Fruit fly (Drosophila melanogaster) whole organism, embryonic: ENCODE measurements around the gene CG32246.

Source experiments
- Aef1 ChIP-seq: fragments of 200-800 bp; sonication (Bioruptor generic); IDR thresholded peaks from 3 replicates; pipeline ENCODE4 v1.3.6; 2022; ENCODE audit warnings: missing biosample characterization, missing genetic modification characterization
- CG12659 ChIP-seq: fragments of 200-800 bp; sonication (Bioruptor generic); optimal IDR thresholded peaks from 3 replicates; lab custom pipeline; 2017; ENCODE audit warnings: mild to moderate bottlenecking, missing biosample characterization, missing genetic modification reagents, missing genetic modification characterization
- CG14860 ChIP-seq: fragments of 200-800 bp; sonication (Bioruptor generic); IDR thresholded peaks from 3 replicates; pipeline ENCODE4 v1.3.6; 2022; ENCODE audit warnings: missing biosample characterization, missing genetic modification characterization; ENCODE audit not compliant: partially characterized antibody
- CG15696 ChIP-seq: fragments of 200-800 bp; sonication (Bioruptor generic); optimal IDR thresholded peaks from 2 replicates; lab custom pipeline; 2019; ENCODE audit warnings: missing biosample characterization, mild to moderate bottlenecking, missing genetic modification characterization, moderate library complexity
- CG17568 ChIP-seq: fragments of 200-800 bp; sonication (Bioruptor generic); optimal IDR thresholded peaks from 2 replicates; lab custom pipeline; 2018; ENCODE audit warnings: missing biosample characterization, mild to moderate bottlenecking, missing genetic modification characterization, moderate library complexity
- CG4404 ChIP-seq: fragments of 200-800 bp; sonication (Bioruptor generic); IDR thresholded peaks from 2 replicates; pipeline ENCODE4 v1.3.6; 2022; ENCODE audit warnings: missing biosample characterization, missing genetic modification characterization
- CG4424 ChIP-seq: fragments of 200-800 bp; sonication (Bioruptor generic); optimal IDR thresholded peaks from 3 replicates; lab custom pipeline; 2016; ENCODE audit warnings: missing biosample characterization, missing genetic modification characterization
- CG6254 ChIP-seq: fragments of 200-800 bp; sonication (Bioruptor generic); optimal IDR thresholded peaks from 3 replicates; lab custom pipeline; 2017; ENCODE audit warnings: mild to moderate bottlenecking, missing biosample characterization, missing genetic modification reagents, missing genetic modification characterization
- CG6272 ChIP-seq: fragments of 200-800 bp; sonication (Bioruptor generic); IDR thresholded peaks from 2 replicates; pipeline ENCODE4 v1.3.6; 2022; ENCODE audit warnings: missing biosample characterization, missing genetic modification characterization
- CG6683 ChIP-seq: fragments of 200-800 bp; sonication (Bioruptor generic); optimal IDR thresholded peaks from 2 replicates; lab custom pipeline; 2017; ENCODE audit warnings: missing biosample characterization, mild to moderate bottlenecking, missing genetic modification characterization, missing genetic modification reagents
- CG8359 ChIP-seq: fragments of 200-800 bp; sonication (Bioruptor generic); optimal IDR thresholded peaks from 2 replicates; lab custom pipeline; 2017; ENCODE audit warnings: missing biosample characterization, mild to moderate bottlenecking, missing genetic modification characterization, borderline replicate concordance
- CG9215 ChIP-seq: fragments of 200-800 bp; sonication (Bioruptor generic); IDR thresholded peaks from 2 replicates; pipeline ENCODE4 v1.3.6; 2022; ENCODE audit warnings: missing biosample characterization, missing genetic modification characterization
- Camta ChIP-seq: fragments of 200-800 bp; sonication (Bioruptor generic); optimal IDR thresholded peaks from 2 replicates; lab custom pipeline; 2016; ENCODE audit warnings: missing biosample characterization, missing genetic modification characterization
- Doc2 ChIP-seq: fragments of 200-800 bp; sonication (Bioruptor generic); IDR thresholded peaks from 2 replicates; pipeline ENCODE4 v1.3.6; 2022; ENCODE audit warnings: missing biosample characterization, missing genetic modification characterization
- E2f2 ChIP-seq: fragments of 200-800 bp; sonication (Bioruptor generic); IDR thresholded peaks from 2 replicates; pipeline ENCODE4 v1.3.6; 2022; ENCODE audit warnings: missing biosample characterization, missing genetic modification characterization
- Gsc ChIP-seq: fragments of 200-800 bp; sonication (Bioruptor generic); IDR thresholded peaks from 2 replicates; pipeline ENCODE4 v1.3.6; 2022; ENCODE audit warnings: missing biosample characterization, missing genetic modification characterization
- MESR4 ChIP-seq: fragments of 200-800 bp; sonication (Bioruptor generic); optimal IDR thresholded peaks from 2 replicates; lab custom pipeline; 2018; ENCODE audit warnings: missing biosample characterization, mild to moderate bottlenecking, missing genetic modification characterization, moderate library complexity
- Tbp ChIP-seq: fragments of >200 bp; optimal IDR thresholded peaks from 2 replicates; lab custom pipeline; 2018; ENCODE audit warnings: missing biosample characterization, missing genetic modification characterization
- Vsx1 ChIP-seq: fragments of 200-800 bp; sonication (Bioruptor generic); optimal IDR thresholded peaks from 2 replicates; lab custom pipeline; 2017; ENCODE audit warnings: missing biosample characterization, mild to moderate bottlenecking, missing genetic modification characterization, missing genetic modification reagents
- ab ChIP-seq: fragments of 200-800 bp; sonication (Bioruptor generic); optimal IDR thresholded peaks from 2 replicates; lab custom pipeline; 2016; ENCODE audit warnings: missing biosample characterization, missing genetic modification characterization
- bbx ChIP-seq: fragments of 200-800 bp; sonication (Bioruptor generic); IDR thresholded peaks from 2 replicates; pipeline ENCODE4 v1.3.6; 2022; ENCODE audit warnings: missing biosample characterization, missing genetic modification characterization; ENCODE audit not compliant: partially characterized antibody
- cg ChIP-seq: fragments of 200-800 bp; sonication (Bioruptor generic); optimal IDR thresholded peaks from 3 replicates; lab custom pipeline; 2019; ENCODE audit warnings: missing biosample characterization, mild to moderate bottlenecking, missing genetic modification characterization, moderate library complexity
- chm ChIP-seq: fragments of 200-800 bp; sonication (Bioruptor generic); IDR thresholded peaks from 2 replicates; pipeline ENCODE4 v1.3.6; 2022; ENCODE audit warnings: missing biosample characterization, missing genetic modification characterization
- danr ChIP-seq: fragments of 200-800 bp; sonication (Bioruptor generic); IDR thresholded peaks from 2 replicates; pipeline ENCODE4 v1.3.6; 2022; ENCODE audit warnings: missing biosample characterization, missing genetic modification characterization
- emc ChIP-seq: fragments of 200-800 bp; sonication (Bioruptor generic); optimal IDR thresholded peaks from 2 replicates; lab custom pipeline; 2016; ENCODE audit warnings: missing biosample characterization, missing genetic modification characterization
- ind ChIP-seq: fragments of 200-800 bp; sonication (Bioruptor generic); optimal IDR thresholded peaks from 3 replicates; lab custom pipeline; 2016; ENCODE audit warnings: missing biosample characterization, missing genetic modification characterization
- kah ChIP-seq: fragments of 200-800 bp; sonication (Bioruptor generic); optimal IDR thresholded peaks from 2 replicates; lab custom pipeline; 2018; ENCODE audit warnings: missing biosample characterization, mild to moderate bottlenecking, missing genetic modification characterization
- mam ChIP-seq: fragments of 200-800 bp; sonication (Bioruptor generic); optimal IDR thresholded peaks from 3 replicates; lab custom pipeline; 2016; ENCODE audit warnings: missing biosample characterization, missing genetic modification characterization
- nom ChIP-seq: fragments of 200-800 bp; sonication (Bioruptor generic); optimal IDR thresholded peaks from 2 replicates; lab custom pipeline; 2017; ENCODE audit warnings: missing biosample characterization, missing genetic modification characterization, mild to moderate bottlenecking, moderate library complexity, missing genetic modification reagents
- row ChIP-seq: fragments of 200-800 bp; sonication (Bioruptor generic); IDR thresholded peaks from 3 replicates; pipeline ENCODE4 v1.3.6; 2022; ENCODE audit warnings: missing biosample characterization, missing genetic modification characterization
- slbo ChIP-seq: fragments of 200-800 bp; sonication (Bioruptor generic); IDR thresholded peaks from 2 replicates; pipeline ENCODE4 v1.3.6; 2022; ENCODE audit warnings: missing biosample characterization, missing genetic modification characterization
- stwl ChIP-seq: fragments of 200-800 bp; sonication (Bioruptor generic); optimal IDR thresholded peaks from 3 replicates; lab custom pipeline; 2018; ENCODE audit warnings: missing biosample characterization, mild to moderate bottlenecking, missing genetic modification characterization, moderate library complexity
- tll ChIP-seq, 2 experiments: fragments of 200-800 bp in 1 of 2; fragments of >200 bp in 1 of 2; sonication (Bioruptor generic) in 1 of 2; optimal IDR thresholded peaks; 2 replicates each; lab custom pipeline; 2017 to 2019; ENCODE audit warnings: missing biosample characterization in 2 of 2, missing genetic modification characterization in 2 of 2, mild to moderate bottlenecking in 1 of 2, moderate library complexity in 1 of 2
- usp ChIP-seq: fragments of >200 bp; optimal IDR thresholded peaks from 2 replicates; lab custom pipeline; 2017; ENCODE audit warnings: missing biosample characterization, missing genetic modification characterization

CG32246 gene

dm6 chr3L:4627012-4627411, 6.0 kb downstream of the CG32246 start (continued):
- TF ChIP-seq nom (GFP tag; lab: Kevin White, UChicago) (peak; percentile 50), CG12659 (GFP tag; lab: Kevin White, UChicago) (peak; percentile 27), emc (GFP tag; lab: Kevin White, UChicago) (no peak), MESR4 (GFP tag; lab: Kevin White, UChicago) (peak; percentile 41), CG4404 (GFP tag; lab: Robert Waterston, UW) (no peak), CG9215 (GFP tag; lab: Robert Waterston, UW) (no peak), CG8359 (GFP tag; lab: Kevin White, UChicago) (no peak), Aef1 (GFP tag; lab: Robert Waterston, UW) (peak; percentile 93), CG14860 (GFP tag; lab: Robert Waterston, UW) (0 out of 3 replicates have a peak, but pooled peaks have one; percentile 42), cg (GFP tag; lab: Kevin White, UChicago) (peak; percentile 81), kah (GFP tag; lab: Kevin White, UChicago) (no peak), Tbp (GFP tag; lab: Kevin White, UChicago) (no peak), slbo (GFP tag; lab: Robert Waterston, UW) (no peak), Doc2 (no peak), CG6272 (GFP tag; lab: Robert Waterston, UW) (no peak), chm (peak; percentile 48; the same call in 1 of the 2 replicates), danr (GFP tag; lab: Robert Waterston, UW) (no peak), CG6254 (GFP tag; lab: Kevin White, UChicago) (no peak), CG15696 (tag; lab: Kevin White, UChicago) (no peak)

- TF ChIP-seq tll (GFP tag; optimal IDR thresholded peaks at IDR 0.05; lab: Kevin White, UChicago): peak in 1 of 2 experiments; percentile 20
- TF ChIP-seq usp: no peak
Observed at dm6 chr3L:4634689-4635088, 13.7 kb downstream of the CG32246 start, which contains the start of gene CG13716. Gene CG13716, minus strand, starts transcription at chr3L:4634789.

dm6 chr3L:4647976-4648375, 27.0 kb downstream of the CG32246 start, which contains the start of gene TTLL1B:
Gene TTLL1B, plus strand, starts transcription at chr3L:4648276.
- TF ChIP-seq E2f2 (GFP tag; lab: Robert Waterston, UW) (no peak), stwl (tag; lab: Kevin White, UChicago) (no peak), ab (GFP tag; lab: Kevin White, UChicago) (no peak), Gsc (no peak), CG4424 (GFP tag; lab: Kevin White, UChicago) (no peak), bbx (GFP tag; lab: Robert Waterston, UW) (no peak), ind (GFP tag; lab: Kevin White, UChicago) (no peak), CG6683 (GFP tag; lab: Kevin White, UChicago) (no peak), CG17568 (no peak), Camta (GFP tag; lab: Kevin White, UChicago) (no peak)

dm6 chr3L:4667289-4667688, 46.3 kb downstream of the CG32246 start, which contains the start of gene CG32236:
Gene CG32236, minus strand, starts transcription at chr3L:4667389.
- TF ChIP-seq row (GFP tag; lab: Robert Waterston, UW): no peak
- TF ChIP-seq Vsx1 (GFP tag; lab: Kevin White, UChicago): no peak
- no peak for TF ChIP-seq mam (GFP tag; lab: Kevin White, UChicago)
